Fruit fly (Drosophila melanogaster) whole organism, embryonic: ENCODE measurements around the gene AlaRS-m.

Source experiments
- B-H1 ChIP-seq: fragments of 200-800 bp; sonication (Bioruptor generic); IDR thresholded peaks from 3 replicates; pipeline ENCODE4 v1.3.6; 2022; ENCODE audit warnings: missing biosample characterization, missing genetic modification characterization
- CG10267 ChIP-seq: fragments of 200-800 bp; sonication (Bioruptor generic); optimal IDR thresholded peaks from 2 replicates; lab custom pipeline; 2018; ENCODE audit warnings: missing biosample characterization, mild to moderate bottlenecking, missing genetic modification characterization, moderate library complexity
- CG11456 ChIP-seq: fragments of 200-800 bp; sonication (Bioruptor generic); IDR thresholded peaks from 3 replicates; pipeline ENCODE4 v1.3.6; 2022; ENCODE audit warnings: missing biosample characterization, missing genetic modification characterization
- CG11504 ChIP-seq: fragments of 200-800 bp; sonication (Bioruptor generic); optimal IDR thresholded peaks from 3 replicates; lab custom pipeline; 2019; ENCODE audit warnings: missing biosample characterization, mild to moderate bottlenecking, missing genetic modification characterization, moderate library complexity
- CG11695 ChIP-seq: fragments of 200-800 bp; sonication (Bioruptor generic); IDR thresholded peaks from 3 replicates; pipeline ENCODE4 v1.3.6; 2022; ENCODE audit warnings: missing biosample characterization, missing genetic modification characterization
- CG15514 ChIP-seq: fragments of 200-800 bp; sonication (Bioruptor generic); optimal IDR thresholded peaks from 3 replicates; lab custom pipeline; 2017; ENCODE audit warnings: missing biosample characterization, missing genetic modification characterization, mild to moderate bottlenecking, moderate library complexity, missing genetic modification reagents
- CG15601 ChIP-seq: fragments of 200-800 bp; sonication (Bioruptor generic); optimal IDR thresholded peaks from 3 replicates; lab custom pipeline; 2019; ENCODE audit warnings: missing biosample characterization, mild to moderate bottlenecking, missing genetic modification characterization, moderate library complexity
- CG17912 ChIP-seq: fragments of 200-800 bp; sonication (Bioruptor generic); optimal IDR thresholded peaks from 2 replicates; lab custom pipeline; 2018; ENCODE audit warnings: missing biosample characterization, mild to moderate bottlenecking, missing genetic modification characterization
- CG30403 ChIP-seq: fragments of 200-800 bp; sonication (Bioruptor generic); optimal IDR thresholded peaks from 3 replicates; lab custom pipeline; 2016; ENCODE audit warnings: missing biosample characterization, missing genetic modification characterization
- CG4404 ChIP-seq: fragments of 200-800 bp; sonication (Bioruptor generic); IDR thresholded peaks from 2 replicates; pipeline ENCODE4 v1.3.6; 2022; ENCODE audit warnings: missing biosample characterization, missing genetic modification characterization
- CG4707 ChIP-seq: fragments of 200-800 bp; sonication (Bioruptor generic); optimal IDR thresholded peaks from 2 replicates; lab custom pipeline; 2018; ENCODE audit warnings: missing biosample characterization, mild to moderate bottlenecking, missing genetic modification characterization, moderate library complexity
- CG6272 ChIP-seq: fragments of 200-800 bp; sonication (Bioruptor generic); IDR thresholded peaks from 2 replicates; pipeline ENCODE4 v1.3.6; 2022; ENCODE audit warnings: missing biosample characterization, missing genetic modification characterization
- CG6683 ChIP-seq: fragments of 200-800 bp; sonication (Bioruptor generic); optimal IDR thresholded peaks from 2 replicates; lab custom pipeline; 2017; ENCODE audit warnings: missing biosample characterization, mild to moderate bottlenecking, missing genetic modification characterization, missing genetic modification reagents
- CG6765 ChIP-seq: fragments of 200-800 bp; sonication (Bioruptor generic); optimal IDR thresholded peaks from 3 replicates; lab custom pipeline; 2017; ENCODE audit warnings: missing biosample characterization, mild to moderate bottlenecking, missing genetic modification characterization
- CG6791 ChIP-seq: fragments of 200-800 bp; sonication (Bioruptor generic); IDR thresholded peaks from 3 replicates; pipeline ENCODE4 v1.3.6; 2022; ENCODE audit warnings: missing biosample characterization, missing genetic modification characterization; ENCODE audit not compliant: partially characterized antibody
- CG7839 ChIP-seq: fragments of 200-800 bp; sonication (Bioruptor generic); optimal IDR thresholded peaks from 3 replicates; lab custom pipeline; 2018; ENCODE audit warnings: missing biosample characterization, mild to moderate bottlenecking, missing genetic modification characterization, moderate library complexity
- CG8765 ChIP-seq: fragments of 200-800 bp; sonication (Bioruptor generic); IDR thresholded peaks from 2 replicates; pipeline ENCODE4 v1.3.6; 2022; ENCODE audit warnings: missing biosample characterization, missing genetic modification characterization
- CTCF ChIP-seq: fragments of 200-800 bp; sonication (Bioruptor generic); optimal IDR thresholded peaks from 2 replicates; lab custom pipeline; 2017; ENCODE audit warnings: missing biosample characterization, mild to moderate bottlenecking, missing genetic modification characterization, moderate library complexity
- CkIIα-i1 ChIP-seq: fragments of 200-800 bp; sonication (Bioruptor generic); IDR thresholded peaks from 2 replicates; pipeline ENCODE4 v1.3.6; 2022; ENCODE audit warnings: missing biosample characterization, missing genetic modification characterization
- CoRest ChIP-seq: fragments of 200-800 bp; sonication (Bioruptor generic); optimal IDR thresholded peaks from 3 replicates; lab custom pipeline; 2018; ENCODE audit warnings: missing biosample characterization, mild to moderate bottlenecking, missing genetic modification characterization, moderate library complexity
- D ChIP-seq, 2 experiments: fragments of 200-800 bp in 1 of 2; fragments of >200 bp in 1 of 2; sonication (Bioruptor generic) in 1 of 2; optimal IDR thresholded peaks; 2 replicates in 1 of 2; 3 replicates in 1 of 2; lab custom pipeline; 2017; ENCODE audit warnings: mild to moderate bottlenecking in 1 of 2, missing biosample characterization in 1 of 2, missing genetic modification characterization in 1 of 2, missing genetic modification reagents in 1 of 2
- Dref ChIP-seq: fragments of 200-800 bp; sonication (Bioruptor generic); IDR thresholded peaks from 2 replicates; pipeline ENCODE4 v1.3.6; 2022; ENCODE audit warnings: missing biosample characterization, missing genetic modification characterization
- Drgx ChIP-seq: fragments of 200-800 bp; sonication (Bioruptor generic); IDR thresholded peaks from 2 replicates; pipeline ENCODE4 v1.3.6; 2022; ENCODE audit warnings: missing biosample characterization, missing genetic modification characterization
- Ets65A ChIP-seq: fragments of 200-800 bp; sonication (Bioruptor generic); peaks from one replicate; lab custom pipeline; 2016; ENCODE audit warnings: missing biosample characterization, missing genetic modification characterization
- Ets97D ChIP-seq: fragments of 200-800 bp; sonication (Bioruptor generic); optimal IDR thresholded peaks from 3 replicates; lab custom pipeline; 2016; ENCODE audit warnings: missing biosample characterization, missing genetic modification characterization
- Hr3 ChIP-seq: fragments of 200-800 bp; sonication (Bioruptor generic); optimal IDR thresholded peaks from 3 replicates; lab custom pipeline; 2016; ENCODE audit warnings: missing biosample characterization, missing genetic modification characterization
- MESR4 ChIP-seq: fragments of 200-800 bp; sonication (Bioruptor generic); optimal IDR thresholded peaks from 2 replicates; lab custom pipeline; 2018; ENCODE audit warnings: missing biosample characterization, mild to moderate bottlenecking, missing genetic modification characterization, moderate library complexity
- MTF-1 ChIP-seq: fragments of 200-800 bp; sonication (Bioruptor generic); optimal IDR thresholded peaks from 2 replicates; lab custom pipeline; 2018; ENCODE audit warnings: missing biosample characterization, mild to moderate bottlenecking, missing genetic modification characterization, borderline replicate concordance
- Med ChIP-seq: fragments of 200-800 bp; sonication (Bioruptor generic); peaks from one replicate; lab custom pipeline; 2016; ENCODE audit warnings: missing biosample characterization, missing genetic modification characterization, mild to moderate bottlenecking, inconsistent platforms, moderate library complexity
- Sox102F ChIP-seq: fragments of 200-800 bp; sonication (Bioruptor generic); optimal IDR thresholded peaks from 2 replicates; lab custom pipeline; 2018; ENCODE audit warnings: missing biosample characterization, mild to moderate bottlenecking, missing genetic modification characterization, moderate library complexity
- Usf ChIP-seq: fragments of 200-800 bp; sonication (Bioruptor generic); optimal IDR thresholded peaks from 2 replicates; lab custom pipeline; 2017; ENCODE audit warnings: missing genotype, missing biosample characterization, missing genetic modification characterization
- ato ChIP-seq: fragments of 200-800 bp; sonication (Bioruptor generic); IDR thresholded peaks from 2 replicates; pipeline ENCODE4 v1.3.6; 2022; ENCODE audit warnings: missing biosample characterization, missing genetic modification characterization; ENCODE audit not compliant: partially characterized antibody
- bigmax ChIP-seq: fragments of 200-800 bp; sonication (Bioruptor generic); optimal IDR thresholded peaks from 2 replicates; lab custom pipeline; 2018; ENCODE audit warnings: missing biosample characterization, mild to moderate bottlenecking, missing genetic modification characterization
- cg ChIP-seq: fragments of 200-800 bp; sonication (Bioruptor generic); optimal IDR thresholded peaks from 3 replicates; lab custom pipeline; 2019; ENCODE audit warnings: missing biosample characterization, mild to moderate bottlenecking, missing genetic modification characterization, moderate library complexity
- crol ChIP-seq: fragments of 200-800 bp; sonication (Bioruptor generic); IDR thresholded peaks from 2 replicates; pipeline ENCODE4 v1.3.6; 2022; ENCODE audit warnings: missing biosample characterization, missing genetic modification characterization
- eve ChIP-seq, 2 experiments: fragments of >200 bp; optimal IDR thresholded peaks; 2 replicates each; lab custom pipeline; 2017; ENCODE audit warnings: missing biosample characterization in 2 of 2, missing genetic modification characterization in 2 of 2
- eyg ChIP-seq: fragments of 200-800 bp; sonication (Bioruptor generic); optimal IDR thresholded peaks from 3 replicates; lab custom pipeline; 2016; ENCODE audit warnings: missing biosample characterization, missing genetic modification characterization
- gcm ChIP-seq: fragments of 200-800 bp; sonication (Bioruptor generic); optimal IDR thresholded peaks from 2 replicates; lab custom pipeline; 2019; ENCODE audit warnings: missing biosample characterization, mild to moderate bottlenecking, missing genetic modification characterization, moderate library complexity
- gsb ChIP-seq: fragments of 200-800 bp; sonication (Bioruptor generic); IDR thresholded peaks from 2 replicates; pipeline ENCODE4 v1.3.6; 2022; ENCODE audit warnings: missing biosample characterization, missing genetic modification characterization
- her ChIP-seq: fragments of 200-800 bp; sonication (Bioruptor generic); optimal IDR thresholded peaks from 2 replicates; lab custom pipeline; 2016; ENCODE audit warnings: missing biosample characterization, missing genetic modification characterization
- kni ChIP-seq: fragments of 200-800 bp; sonication (Bioruptor generic); optimal IDR thresholded peaks from 3 replicates; lab custom pipeline; 2017; ENCODE audit warnings: mild to moderate bottlenecking, missing biosample characterization, missing genetic modification reagents, missing genetic modification characterization
- knrl ChIP-seq: fragments of 200-800 bp; sonication (Bioruptor generic); IDR thresholded peaks from 3 replicates; pipeline ENCODE4 v1.3.6; 2022; ENCODE audit warnings: missing biosample characterization, missing genetic modification characterization; ENCODE audit not compliant: partially characterized antibody
- nom ChIP-seq: fragments of 200-800 bp; sonication (Bioruptor generic); optimal IDR thresholded peaks from 2 replicates; lab custom pipeline; 2017; ENCODE audit warnings: missing biosample characterization, missing genetic modification characterization, mild to moderate bottlenecking, moderate library complexity, missing genetic modification reagents
- peb ChIP-seq: fragments of 200-800 bp; sonication (Bioruptor generic); IDR thresholded peaks from 2 replicates; pipeline ENCODE4 v1.3.6; 2022; ENCODE audit warnings: missing biosample characterization, missing genetic modification characterization
- salm ChIP-seq: fragments of 200-800 bp; sonication (Bioruptor generic); optimal IDR thresholded peaks from 2 replicates; lab custom pipeline; 2018; ENCODE audit warnings: missing biosample characterization, mild to moderate bottlenecking, missing genetic modification characterization
- slbo ChIP-seq: fragments of 200-800 bp; sonication (Bioruptor generic); IDR thresholded peaks from 2 replicates; pipeline ENCODE4 v1.3.6; 2022; ENCODE audit warnings: missing biosample characterization, missing genetic modification characterization
- vnd ChIP-seq: fragments of 200-800 bp; sonication (Bioruptor generic); IDR thresholded peaks from 3 replicates; pipeline ENCODE4 v1.3.6; 2022; ENCODE audit warnings: missing biosample characterization, missing genetic modification characterization; ENCODE audit not compliant: partially characterized antibody
- vvl ChIP-seq: fragments of 200-800 bp; sonication (Bioruptor generic); IDR thresholded peaks from 2 replicates; pipeline ENCODE4 v1.3.6; 2022; ENCODE audit warnings: missing biosample characterization, missing genetic modification characterization
- wor ChIP-seq: fragments of 200-800 bp; sonication (Bioruptor generic); IDR thresholded peaks from 2 replicates; pipeline ENCODE4 v1.3.6; 2022; ENCODE audit warnings: missing biosample characterization, missing genetic modification characterization

AlaRS-m gene

DNA sequence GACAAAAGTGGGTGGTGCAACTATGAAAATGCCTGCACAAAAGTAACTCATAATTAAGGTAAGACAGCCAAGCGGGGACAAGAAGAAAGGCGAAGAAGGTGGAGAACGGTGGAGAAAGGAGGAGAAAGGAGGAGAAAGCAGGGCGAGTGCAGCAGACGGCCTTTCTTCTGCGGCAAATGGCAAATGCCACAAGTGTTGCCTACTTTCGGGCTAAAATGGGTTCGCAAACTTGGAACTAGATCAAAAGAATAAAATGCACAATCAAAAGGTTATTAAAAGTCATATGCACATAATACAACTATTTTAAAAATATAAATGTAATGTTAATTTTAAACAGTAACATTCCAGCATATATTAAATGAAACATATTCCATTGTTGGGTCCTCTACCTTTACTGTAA, 43.8 kb upstream of the AlaRS-m start:
- TF ChIP-seq CG8765 (GFP tag; lab: Robert Waterston, UW) (no peak), CG15514 (peak; percentile 91)

DNA sequence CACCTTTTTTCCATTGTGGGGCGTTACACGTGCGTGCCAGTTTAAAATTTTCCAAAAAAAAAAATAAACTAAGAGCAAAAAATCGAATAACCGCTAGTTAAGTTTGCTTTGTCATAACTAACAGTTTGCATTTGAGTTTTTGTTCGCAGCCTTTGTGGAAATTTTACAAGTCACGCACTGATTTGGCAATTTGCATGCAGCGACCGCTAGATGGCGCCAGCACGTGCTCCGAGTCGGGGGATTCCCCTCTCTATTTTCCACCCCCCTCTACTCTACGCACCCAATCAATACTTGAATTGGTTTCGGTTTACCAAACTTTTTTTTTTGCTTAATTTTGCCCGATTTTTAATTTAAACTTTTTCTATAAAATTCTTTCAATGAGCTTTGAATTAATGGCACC, 20.7 kb upstream of the AlaRS-m start:
- TF ChIP-seq Hr3 (GFP tag; lab: Kevin White, UChicago) (no peak), CG11456 (GFP tag; lab: Robert Waterston, UW) (no peak), B-H1 (GFP tag; lab: Robert Waterston, UW) (no peak), eyg (GFP tag; lab: Kevin White, UChicago) (no peak), CG4707 (no peak), crol (peak; percentile 46; the same call in 1 of the 2 replicates), CG6683 (GFP tag; lab: Kevin White, UChicago) (no peak), CG30403 (no peak), Ets65A (peak; percentile 10), CG4404 (GFP tag; lab: Robert Waterston, UW) (no peak), MESR4 (no peak), D (optimal IDR thresholded peaks at IDR 0.05; lab: Kevin White, UChicago) (no peak), D (GFP tag; optimal IDR thresholded peaks at IDR 0.05; lab: Kevin White, UChicago) (no peak), MTF-1 (GFP tag; lab: Kevin White, UChicago) (no peak), CG6272 (GFP tag; lab: Robert Waterston, UW) (no peak), her (no peak), knrl (no peak), vnd (GFP tag; lab: Robert Waterston, UW) (0 out of 3 replicates have a peak, but pooled peaks have one; percentile 23), bigmax (GFP tag; lab: Kevin White, UChicago) (no peak), CG10267 (tag; lab: Kevin White, UChicago) (no peak), CoRest (tag; lab: Kevin White, UChicago) (no peak), CG6765 (GFP tag; lab: Kevin White, UChicago) (no peak), CG11695 (GFP tag; lab: Robert Waterston, UW) (no peak), cg (no peak), CG7839 (tag; lab: Kevin White, UChicago) (no peak), gsb (GFP tag; lab: Robert Waterston, UW) (no peak), peb (GFP tag; lab: Robert Waterston, UW) (no peak), CTCF (GFP tag; lab: Kevin White, UChicago) (peak; percentile 82)
- TF ChIP-seq, all 482 proteins: peak for 4

DNA sequence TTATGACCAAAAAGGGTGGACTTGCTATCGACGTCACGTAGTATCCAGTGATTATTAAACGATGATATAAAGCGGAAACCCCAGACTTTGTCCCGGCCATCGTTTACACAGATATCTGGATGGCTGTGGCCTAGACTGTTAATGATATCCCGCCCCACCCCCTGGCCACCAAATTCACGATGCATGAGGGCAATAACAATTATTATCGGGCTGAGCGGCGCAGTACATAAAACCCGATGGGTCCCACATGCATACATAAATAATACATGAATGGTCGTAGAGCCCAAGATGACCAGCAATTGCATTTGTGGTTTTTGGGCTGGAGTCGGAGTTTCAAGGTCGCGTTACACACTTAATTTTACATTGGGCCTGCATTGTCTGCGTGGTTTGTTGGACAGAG, 18.3 kb upstream of the AlaRS-m start:
- TF ChIP-seq kni (peak; percentile 61), nom (GFP tag; lab: Kevin White, UChicago) (peak; percentile 3), CG15601 (tag; lab: Kevin White, UChicago) (no peak), gcm (GFP tag; lab: Kevin White, UChicago) (no peak), wor (GFP tag; lab: Robert Waterston, UW) (no peak), vvl (peak; percentile 76), Med (GFP tag; lab: Kevin White, UChicago) (no peak)

DNA sequence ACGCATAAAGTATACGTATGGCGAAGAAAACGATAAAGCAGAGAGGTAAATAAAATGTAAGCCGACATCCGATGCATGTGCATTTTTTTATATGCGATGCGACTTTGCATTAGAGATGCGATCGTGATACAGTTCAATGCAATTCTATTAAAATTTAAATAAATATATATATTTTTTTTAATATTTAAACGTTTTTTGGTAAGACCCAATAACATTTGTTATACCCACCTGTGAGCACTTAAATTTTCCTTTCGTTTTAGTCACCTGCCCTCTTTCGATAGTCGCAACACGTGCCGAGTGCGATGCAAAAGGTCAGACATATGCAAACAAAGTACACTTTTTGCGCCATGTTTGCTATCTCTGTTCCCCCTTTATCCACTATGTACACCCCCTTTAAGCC, 17.7 kb upstream of the AlaRS-m start:
- peak; percentile 7 for TF ChIP-seq Sox102F (GFP tag; lab: Kevin White, UChicago)
- no peak for TF ChIP-seq Ets97D (GFP tag; lab: Kevin White, UChicago)
- TF ChIP-seq salm (tag; lab: Kevin White, UChicago): no peak
- TF ChIP-seq CG11504: peak; percentile 2
- no peak for TF ChIP-seq eve (GFP tag; optimal IDR thresholded peaks at IDR 0.05; lab: Kevin White, UChicago)
- no peak for TF ChIP-seq slbo (GFP tag; lab: Robert Waterston, UW)
- TF ChIP-seq CG17912: no peak
- no peak for TF ChIP-seq ato (GFP tag; lab: Robert Waterston, UW)
- peak; percentile 46 for TF ChIP-seq Drgx (GFP tag; lab: Robert Waterston, UW)
- no peak for TF ChIP-seq Dref
- TF ChIP-seq CkIIα-i1 (GFP tag; lab: Robert Waterston, UW): no peak
- TF ChIP-seq Usf (GFP tag; lab: Kevin White, UChicago): no peak
- no peak for TF ChIP-seq CG7839 (tag; lab: Kevin White, UChicago)
- TF ChIP-seq CG6791 (GFP tag; lab: Robert Waterston, UW): no peak
